Worm (Caenorhabditis elegans) whole organism, late embryonic: ENCODE measurements around the gene Y69E1A.4.

Experiments used
- C38D4.7 ChIP-seq: fragments of 200-800 bp; sonication (Bioruptor generic); optimal IDR thresholded peaks from 2 replicates; lab custom pipeline; 2018; ENCODE audit warnings: mild to moderate bottlenecking, missing genetic modification characterization, moderate library complexity, missing compliant biosample characterization
- K02D7.2 ChIP-seq: sonication (generic microtip); optimal IDR thresholded peaks from 2 replicates; lab custom pipeline; 2017; ENCODE audit warnings: mild to moderate bottlenecking, missing genetic modification characterization, missing compliant biosample characterization
- T23F11.4 ChIP-seq: fragments of 200-800 bp; sonication (Bioruptor generic); optimal IDR thresholded peaks from 2 replicates; lab custom pipeline; 2018; ENCODE audit warnings: mild to moderate bottlenecking, missing genetic modification characterization, missing compliant biosample characterization
- Y22D7AL.16 ChIP-seq: sonication (generic microtip); optimal IDR thresholded peaks from 2 replicates; lab custom pipeline; 2016; ENCODE audit warnings: missing genetic modification characterization, missing compliant biosample characterization
- ahr-1 ChIP-seq: sonication (generic microtip); optimal IDR thresholded peaks from 2 replicates; lab custom pipeline; 2016; ENCODE audit warnings: missing genetic modification characterization, missing compliant biosample characterization
- ceh-18 ChIP-seq: sonication (generic microtip); optimal IDR thresholded peaks from 2 replicates; lab custom pipeline; 2016; ENCODE audit warnings: missing genetic modification characterization, missing compliant biosample characterization
- ceh-19 ChIP-seq: fragments of 200-800 bp; sonication (Bioruptor generic); optimal IDR thresholded peaks from 2 replicates; lab custom pipeline; 2018; ENCODE audit warnings: mild to moderate bottlenecking, missing genetic modification characterization, missing compliant biosample characterization
- ceh-2 ChIP-seq: sonication (generic microtip); optimal IDR thresholded peaks from 2 replicates; lab custom pipeline; 2016; ENCODE audit warnings: missing genotype, missing genetic modification characterization, missing compliant biosample characterization
- ceh-31 ChIP-seq: sonication (generic microtip); optimal IDR thresholded peaks from 2 replicates; lab custom pipeline; 2016; ENCODE audit warnings: missing genetic modification characterization, missing compliant biosample characterization
- ceh-34 ChIP-seq: sonication (generic microtip); optimal IDR thresholded peaks from 2 replicates; lab custom pipeline; 2016; ENCODE audit warnings: mild to moderate bottlenecking, missing genetic modification characterization, missing compliant biosample characterization
- ceh-45 ChIP-seq: fragments of 200-800 bp; sonication (Bioruptor generic); IDR thresholded peaks from 2 replicates; pipeline ENCODE4 v1.3.6; 2022; ENCODE audit warnings: missing genetic modification reagents, missing genetic modification characterization, missing compliant biosample characterization
- ceh-48 ChIP-seq: sonication (generic microtip); optimal IDR thresholded peaks from 2 replicates; lab custom pipeline; 2016; ENCODE audit warnings: missing genetic modification characterization, inconsistent platforms, missing compliant biosample characterization
- ceh-9 ChIP-seq: sonication (generic microtip); optimal IDR thresholded peaks from 2 replicates; lab custom pipeline; 2016; ENCODE audit warnings: mild to moderate bottlenecking, missing genetic modification characterization, inconsistent platforms, missing compliant biosample characterization
- che-1 ChIP-seq: sonication (generic microtip); optimal IDR thresholded peaks from 2 replicates; lab custom pipeline; 2016; ENCODE audit warnings: mild to moderate bottlenecking, missing genetic modification characterization, missing compliant biosample characterization
- dmd-4 ChIP-seq: sonication (generic microtip); optimal IDR thresholded peaks from 2 replicates; lab custom pipeline; 2016; ENCODE audit warnings: borderline replicate concordance, missing genetic modification characterization, missing compliant biosample characterization
- elt-4 ChIP-seq: sonication (generic microtip); optimal IDR thresholded peaks from 2 replicates; lab custom pipeline; 2016; ENCODE audit warnings: missing genetic modification characterization, missing compliant biosample characterization
- ets-4 ChIP-seq: sonication (generic microtip); optimal IDR thresholded peaks from 2 replicates; lab custom pipeline; 2016; ENCODE audit warnings: missing genetic modification characterization, missing compliant biosample characterization
- fax-1 ChIP-seq: sonication (generic microtip); optimal IDR thresholded peaks from 2 replicates; lab custom pipeline; 2016; ENCODE audit warnings: missing genotype, missing genetic modification characterization, missing compliant biosample characterization
- fkh-10 ChIP-seq: fragments of 150-350 bp; optimal IDR thresholded peaks from 2 replicates; lab custom pipeline; 2014; ENCODE audit warnings: missing biosample characterization, missing genetic modification reagents, missing genetic modification characterization
- fkh-6 ChIP-seq: sonication (generic microtip); optimal IDR thresholded peaks from 2 replicates; lab custom pipeline; 2016; ENCODE audit warnings: missing genetic modification characterization, missing compliant biosample characterization
- hlh-30 ChIP-seq: sonication (generic microtip); optimal IDR thresholded peaks from 2 replicates; lab custom pipeline; 2017; ENCODE audit warnings: antibody characterized with exemption, missing genetic modification characterization, missing compliant biosample characterization; ENCODE audit not compliant: insufficient read depth
- hlh-6 ChIP-seq: sonication (generic microtip); optimal IDR thresholded peaks from 2 replicates; lab custom pipeline; 2016; ENCODE audit warnings: missing genotype, missing genetic modification characterization, missing compliant biosample characterization
- lin-11 ChIP-seq: fragments of 200-800 bp; sonication (Bioruptor generic); optimal IDR thresholded peaks from 2 replicates; lab custom pipeline; 2018; ENCODE audit warnings: mild to moderate bottlenecking, missing genetic modification characterization, missing compliant biosample characterization
- mec-3 ChIP-seq: sonication (generic microtip); optimal IDR thresholded peaks from 2 replicates; lab custom pipeline; 2016; ENCODE audit warnings: borderline replicate concordance, missing genetic modification characterization, missing compliant biosample characterization
- nfya-1 ChIP-seq: sonication (generic microtip); optimal IDR thresholded peaks from 2 replicates; lab custom pipeline; 2017; ENCODE audit warnings: missing genetic modification characterization, mild to moderate bottlenecking, missing compliant biosample characterization, antibody characterized with exemption, moderate library complexity
- nhr-11 ChIP-seq: fragments of 150-350 bp; optimal IDR thresholded peaks from 2 replicates; lab custom pipeline; 2014; ENCODE audit warnings: missing biosample characterization, missing genetic modification characterization
- npax-4 ChIP-seq: sonication (generic microtip); optimal IDR thresholded peaks from 2 replicates; lab custom pipeline; 2016; ENCODE audit warnings: missing genetic modification characterization, missing compliant biosample characterization
- odd-2 ChIP-seq: sonication (generic microtip); optimal IDR thresholded peaks from 2 replicates; lab custom pipeline; 2017; ENCODE audit warnings: antibody characterized with exemption, mild to moderate bottlenecking, missing genetic modification characterization, missing compliant biosample characterization
- pha-2 ChIP-seq: sonication (generic microtip); optimal IDR thresholded peaks from 2 replicates; lab custom pipeline; 2017; ENCODE audit warnings: mild to moderate bottlenecking, missing genetic modification characterization, missing compliant biosample characterization
- rnt-1 ChIP-seq: sonication (generic microtip); optimal IDR thresholded peaks from 2 replicates; lab custom pipeline; 2016; ENCODE audit warnings: missing genetic modification characterization, missing compliant biosample characterization
- sox-2 ChIP-seq: fragments of 200-800 bp; sonication (Bioruptor generic); IDR thresholded peaks from 2 replicates; pipeline ENCODE4 v1.3.6; 2022; ENCODE audit warnings: missing genetic modification reagents, missing genetic modification characterization, missing compliant biosample characterization
- syd-9 ChIP-seq: sonication (generic microtip); optimal IDR thresholded peaks from 2 replicates; lab custom pipeline; 2016; ENCODE audit warnings: mild to moderate bottlenecking, missing genetic modification characterization, moderate library complexity, missing compliant biosample characterization
- tbx-2 ChIP-seq: sonication (generic microtip); optimal IDR thresholded peaks from 2 replicates; lab custom pipeline; 2016; ENCODE audit warnings: missing genetic modification characterization, missing compliant biosample characterization
- unc-42 ChIP-seq: sonication (generic microtip); optimal IDR thresholded peaks from 2 replicates; lab custom pipeline; 2016; ENCODE audit warnings: missing genotype, missing genetic modification characterization, missing compliant biosample characterization
- unc-55 ChIP-seq: sonication (generic microtip); optimal IDR thresholded peaks from 2 replicates; lab custom pipeline; 2017; ENCODE audit warnings: missing biosample characterization, missing genetic modification reagents, missing genetic modification characterization
- ztf-16 ChIP-seq: sonication (generic microtip); optimal IDR thresholded peaks from 2 replicates; lab custom pipeline; 2017; ENCODE audit warnings: missing genetic modification characterization, missing compliant biosample characterization

The Y69E1A.4 gene

DNA sequence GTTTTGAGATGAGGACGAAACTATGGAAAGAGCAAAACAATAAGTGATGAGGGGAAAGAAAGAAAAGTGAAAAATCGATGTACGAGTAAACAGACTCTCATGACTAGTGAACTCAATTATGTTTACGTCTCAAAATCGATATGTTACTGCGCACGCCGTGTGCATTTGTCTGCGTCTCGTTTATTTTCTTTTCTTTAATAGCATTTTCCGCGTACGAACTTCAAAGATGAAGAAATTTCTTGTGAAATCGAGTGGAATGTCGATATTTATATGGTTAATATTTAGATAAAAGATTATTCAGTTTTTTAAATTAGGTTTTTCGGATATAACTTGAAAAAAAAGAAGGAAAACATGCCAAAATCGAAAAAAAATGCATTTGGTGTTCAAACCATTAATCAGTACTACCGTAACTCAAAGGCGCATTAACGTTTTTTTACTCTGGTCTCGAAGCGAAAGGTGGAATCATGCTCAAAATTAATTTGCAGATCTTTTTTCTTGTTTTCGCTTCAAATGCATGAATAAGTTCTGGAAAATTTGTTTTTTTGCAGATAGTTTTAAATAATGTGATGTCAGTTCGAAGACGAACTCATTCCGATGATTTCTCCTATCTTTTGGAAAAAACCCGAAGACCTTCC, 18.0 kb upstream of the Y69E1A.4 start, which contains the start of gene fic-1:
Gene fic-1 (plus strand): TSS at position 549 of the 635 bp plus-strand sequence.
- no peak for TF ChIP-seq ahr-1 (tag; lab: Kevin White, UChicago)
- no peak for TF ChIP-seq ceh-45
- TF ChIP-seq ceh-18 = no peak
- no peak for TF ChIP-seq K02D7.2 (tag; lab: Kevin White, UChicago)
- TF ChIP-seq C38D4.7 = no peak
- peak; percentile 78 for TF ChIP-seq ceh-31 (tag; lab: Kevin White, UChicago)
- TF ChIP-seq pha-2 (tag; lab: Kevin White, UChicago) = no peak
- no peak for TF ChIP-seq Y22D7AL.16 (tag; lab: Kevin White, UChicago)
- no peak for TF ChIP-seq syd-9 (tag; lab: Kevin White, UChicago)
- peak; percentile 18 for TF ChIP-seq tbx-2
- TF ChIP-seq T23F11.4 (GFP tag; lab: Kevin White, UChicago) = no peak
- no peak for TF ChIP-seq che-1
- no peak for TF ChIP-seq ceh-2
- no peak for TF ChIP-seq rnt-1
- TF ChIP-seq fax-1 (tag; lab: Kevin White, UChicago) = no peak
- no peak for TF ChIP-seq hlh-6 (tag; lab: Kevin White, UChicago)
- TF ChIP-seq nhr-11 (tag; lab: Kevin White, UChicago) = no peak
- TF ChIP-seq npax-4 = no peak
- peak; percentile 98 for TF ChIP-seq ceh-48
- no peak for TF ChIP-seq ceh-9 (tag; lab: Kevin White, UChicago)
- no peak for TF ChIP-seq ceh-34 (tag; lab: Kevin White, UChicago)
- TF ChIP-seq elt-4 (tag; lab: Kevin White, UChicago) = no peak
- peak; percentile 99 for TF ChIP-seq unc-42 (tag; lab: Kevin White, UChicago)
- TF ChIP-seq ztf-16 = no peak
- no peak for TF ChIP-seq ets-4 (tag; lab: Kevin White, UChicago)
- peak; percentile 52 for TF ChIP-seq nfya-1
- TF ChIP-seq odd-2 (tag; lab: Kevin White, UChicago) = no peak
- TF ChIP-seq hlh-30 (tag; lab: Kevin White, UChicago) = peak; percentile 56
- no peak for TF ChIP-seq dmd-4 (tag; lab: Kevin White, UChicago)
- peak; percentile 13 for TF ChIP-seq unc-55
- no peak for TF ChIP-seq fkh-10 (GFP tag; lab: Kevin White, UChicago)

DNA sequence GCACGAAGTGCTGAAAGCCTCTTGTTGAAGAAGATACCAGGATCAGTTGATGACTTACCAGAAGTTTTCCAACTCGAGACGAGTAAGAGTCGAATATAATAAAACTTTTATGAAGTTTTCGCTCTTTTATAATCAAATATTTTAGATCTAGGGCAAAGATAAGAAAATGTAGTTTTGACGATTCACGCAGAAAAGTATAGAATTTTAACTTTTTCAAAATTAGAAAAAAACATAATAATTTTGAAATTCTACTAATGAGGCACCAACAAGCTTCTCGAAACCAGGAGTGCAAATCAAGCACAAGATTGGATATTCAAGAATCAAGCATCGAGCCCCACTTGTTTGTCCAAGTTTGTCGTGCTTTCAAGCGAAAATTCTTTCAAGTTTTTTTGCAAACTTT, 6.3 kb upstream of the Y69E1A.4 start, which contains the start of gene Y69E1A.1:
Gene Y69E1A.1 (minus strand): TSS at position 101 of the 400 bp plus-strand sequence.
- TF ChIP-seq ceh-2 (no peak), ceh-9 (tag; lab: Kevin White, UChicago) (no peak), ceh-45 (no peak), rnt-1 (no peak), ceh-31 (tag; lab: Kevin White, UChicago) (no peak), lin-11 (tag; lab: Kevin White, UChicago) (no peak), fkh-6 (tag; lab: Kevin White, UChicago) (no peak), elt-4 (tag; lab: Kevin White, UChicago) (no peak), sox-2 (GFP tag; lab: Robert Waterston, UW) (no peak), ahr-1 (tag; lab: Kevin White, UChicago) (no peak), mec-3 (no peak), unc-55 (no peak), ceh-34 (tag; lab: Kevin White, UChicago) (no peak), ceh-19 (no peak)

DNA sequence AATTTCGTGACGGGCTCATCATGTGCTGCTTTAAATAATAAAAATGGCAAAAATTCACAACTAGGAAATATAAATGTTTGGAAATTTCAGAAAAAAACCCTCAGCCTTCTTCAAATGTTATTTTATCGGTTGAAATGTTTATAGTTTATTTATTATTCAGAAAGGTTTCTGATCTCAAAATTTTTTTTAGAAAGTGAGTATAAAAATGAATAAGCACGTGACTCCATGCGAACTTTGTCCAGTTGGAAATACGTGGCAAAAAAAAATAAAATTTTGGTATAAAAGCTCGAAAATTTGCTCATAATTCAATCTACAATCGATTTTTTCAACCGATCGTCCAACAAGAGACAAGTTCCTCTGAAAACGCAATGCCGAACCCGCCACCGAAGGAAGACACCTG, 5.5 kb upstream of the Y69E1A.4 start, which contains the start of gene nsph-3.1:
Gene nsph-3.1 (plus strand): TSS at position 301 of the 400 bp plus-strand sequence.
- TF ChIP-seq nhr-11 (tag; lab: Kevin White, UChicago) = no peak
- TF ChIP-seq, all 69 proteins: peak for 0
